Worm (Caenorhabditis elegans) whole organism, L1 larva: ENCODE results near the gene cdka-1.

Experiments
- aly-2 ChIP-seq: fragments of 150-350 bp; optimal IDR thresholded peaks from 2 replicates; lab custom pipeline; 2014; ENCODE audit warnings: missing biosample characterization, missing genetic modification characterization
- ceh-8 ChIP-seq: fragments of 200-800 bp; sonication (Bioruptor generic); optimal IDR thresholded peaks from 2 replicates; lab custom pipeline; 2018; ENCODE audit warnings: mild to moderate bottlenecking, missing genetic modification characterization, moderate library complexity, missing compliant biosample characterization
- fkh-4 ChIP-seq: sonication (generic microtip); optimal IDR thresholded peaks from 2 replicates; lab custom pipeline; 2016; ENCODE audit warnings: missing compliant biosample characterization, missing genetic modification characterization, borderline replicate concordance
- lir-3 ChIP-seq: sonication (generic microtip); optimal IDR thresholded peaks from 2 replicates; lab custom pipeline; 2016; ENCODE audit warnings: mild to moderate bottlenecking, missing genetic modification characterization, moderate library complexity, missing compliant biosample characterization; ENCODE audit not compliant: poor library complexity
- nhr-11 ChIP-seq: fragments of 150-350 bp; optimal IDR thresholded peaks from 2 replicates; lab custom pipeline; 2014; ENCODE audit warnings: missing biosample characterization, missing genetic modification characterization
- nhr-19 ChIP-seq: fragments of 200-800 bp; sonication (Bioruptor generic); conservative IDR thresholded peaks from 2 replicates; pipeline ENCODE4 v1.3.6; 2022; ENCODE audit warnings: missing genetic modification characterization, missing compliant biosample characterization
- nhr-237 ChIP-seq: fragments of 150-350 bp; optimal IDR thresholded peaks from 2 replicates; lab custom pipeline; 2014; ENCODE audit warnings: missing biosample characterization, missing genetic modification characterization
- nhr-77 ChIP-seq: fragments of 150-350 bp; optimal IDR thresholded peaks from 2 replicates; lab custom pipeline; 2014; ENCODE audit warnings: missing biosample characterization, missing genetic modification characterization
- nhr-85 ChIP-seq: sonication (generic microtip); peaks from one replicate; lab custom pipeline; 2016; ENCODE audit warnings: missing genetic modification characterization, inconsistent platforms, missing compliant biosample characterization
- skn-1 ChIP-seq: fragments of 150-350 bp; optimal IDR thresholded peaks from 2 replicates; lab custom pipeline; 2014; ENCODE audit warnings: missing biosample characterization, missing genetic modification characterization
- tlp-1 ChIP-seq: fragments of 150-350 bp; optimal IDR thresholded peaks from 2 replicates; lab custom pipeline; 2014; ENCODE audit warnings: missing biosample characterization, missing genetic modification characterization
- unc-62 ChIP-seq: fragments of 150-350 bp; optimal IDR thresholded peaks from 2 replicates; lab custom pipeline; 2014; ENCODE audit warnings: missing biosample characterization, missing genetic modification reagents, missing genetic modification characterization
- vab-15 ChIP-seq: sonication (generic microtip); optimal IDR thresholded peaks from 2 replicates; lab custom pipeline; 2017; ENCODE audit warnings: missing genotype, mild to moderate bottlenecking, missing genetic modification characterization, missing compliant biosample characterization
- ztf-11 ChIP-seq, 2 experiments: sonication (generic microtip); optimal IDR thresholded peaks; 2 replicates each; lab custom pipeline; 2016 to 2017; ENCODE audit warnings: missing genetic modification characterization in 2 of 2, missing biosample characterization in 1 of 2, missing compliant biosample characterization in 1 of 2

DNA sequence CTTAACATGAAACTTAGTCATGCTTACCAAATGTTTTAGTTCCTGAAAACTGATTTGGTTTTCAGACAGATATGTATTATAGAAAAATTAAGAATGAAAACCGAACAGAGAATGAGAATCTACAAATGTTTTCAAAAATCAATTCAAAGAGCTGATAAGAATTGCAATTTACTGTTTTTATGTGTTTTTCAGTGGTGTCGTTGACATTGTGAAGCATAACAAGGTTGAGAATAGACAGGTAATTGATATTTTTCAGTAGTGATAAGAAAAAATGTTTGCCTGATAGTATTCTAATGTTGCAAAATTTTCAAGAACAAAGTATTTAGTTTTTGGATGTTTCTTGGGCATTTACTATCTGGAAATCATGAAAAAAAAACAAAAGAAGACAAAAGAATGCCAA is 15.3 kb upstream of the cdka-1 start, which contains the start of gene pfas-1:
- TF ChIP-seq lir-3: no peak
- TF ChIP-seq ceh-8 (GFP tag; lab: Kevin White, UChicago): no peak
- TF ChIP-seq fkh-4 (tag; lab: Kevin White, UChicago): no peak
- no peak for TF ChIP-seq skn-1 (tag; lab: Kevin White, UChicago)
- no peak for TF ChIP-seq nhr-77 (tag; lab: Kevin White, UChicago)
- no peak for TF ChIP-seq nhr-11 (tag; lab: Kevin White, UChicago)
- no peak for TF ChIP-seq unc-62 (GFP tag; lab: Kevin White, UChicago)
- TF ChIP-seq nhr-19 (GFP tag; lab: Robert Waterston, UW): no peak
- no peak for TF ChIP-seq ztf-11 (tag; optimal IDR thresholded peaks at IDR 0.05; lab: Kevin White, UChicago)
- TF ChIP-seq aly-2 (tag; lab: Kevin White, UChicago): no peak
- no peak for TF ChIP-seq nhr-237
- TF ChIP-seq nhr-85 (tag; lab: Kevin White, UChicago): no peak
- TF ChIP-seq tlp-1 (tag; lab: Kevin White, UChicago): peak; percentile 41
- no peak for TF ChIP-seq vab-15 (tag; lab: Kevin White, UChicago)
